Worm (Caenorhabditis elegans) whole organism, mixed stage, embryonic: ENCODE measurements around the gene wrk-1.

Experiments
- blmp-1 ChIP-seq: fragments of 150-350 bp; optimal IDR thresholded peaks from 2 replicates; lab custom pipeline; 2014; ENCODE audit warnings: missing biosample characterization, missing genetic modification characterization
- elt-3 ChIP-seq: fragments of 150-350 bp; optimal IDR thresholded peaks from 2 replicates; lab custom pipeline; 2014; ENCODE audit warnings: missing biosample characterization, missing genetic modification characterization
- flh-1 ChIP-seq: fragments of 200-800 bp; sonication (Bioruptor generic); optimal IDR thresholded peaks from 2 replicates; lab custom pipeline; 2018; ENCODE audit warnings: mild to moderate bottlenecking, missing genetic modification characterization, moderate library complexity, missing compliant biosample characterization
- nhr-28 ChIP-seq: fragments of 150-350 bp; optimal IDR thresholded peaks from 2 replicates; lab custom pipeline; 2014; ENCODE audit warnings: missing biosample characterization, missing genetic modification characterization
- snpc-4 ChIP-seq: fragments of 150-350 bp; optimal IDR thresholded peaks from 2 replicates; lab custom pipeline; 2014; ENCODE audit warnings: missing biosample characterization, missing genetic modification characterization
- unc-62 ChIP-seq: fragments of 150-350 bp; optimal IDR thresholded peaks from 2 replicates; lab custom pipeline; 2014; ENCODE audit warnings: missing biosample characterization, missing genetic modification reagents, missing genetic modification characterization

DNA sequence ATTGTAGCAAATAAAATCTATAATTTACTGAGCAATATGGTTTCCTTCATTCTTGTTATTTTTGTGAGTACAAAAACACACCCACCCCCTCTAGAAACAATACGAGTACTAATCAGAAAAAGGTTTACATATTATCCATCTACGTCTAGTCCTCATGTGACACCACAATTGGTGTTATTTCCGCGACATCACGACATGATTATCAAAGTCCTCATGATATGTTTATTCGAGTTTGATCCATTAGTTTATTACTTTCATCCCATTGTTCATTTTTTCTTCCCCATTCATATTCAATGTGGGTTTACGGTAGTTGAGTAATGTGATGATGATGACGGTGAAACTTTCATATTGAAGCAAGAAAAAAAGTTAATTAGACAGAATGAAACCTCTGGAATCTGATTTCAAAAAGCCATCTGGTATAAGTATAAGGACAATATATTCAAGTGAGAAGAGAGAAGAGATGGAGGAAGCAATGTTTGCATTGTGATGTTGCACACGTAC lies 38.1 kb downstream of the wrk-1 start:
- TF ChIP-seq nhr-28 (tag; lab: Kevin White, UChicago) (no peak), elt-3 (tag; lab: Kevin White, UChicago) (no peak), snpc-4 (tag; lab: Kevin White, UChicago) (no peak), blmp-1 (no peak), flh-1 (GFP tag; lab: Kevin White, UChicago) (no peak), unc-62 (no peak)
